Fruit fly (Drosophila melanogaster) whole organism, embryonic: ENCODE measurements around the gene Tbc1d22.

ENCODE experiments used
- Bdp1 ChIP-seq: fragments of 200-800 bp; sonication (Bioruptor generic); optimal IDR thresholded peaks from 3 replicates; lab custom pipeline; 2016; ENCODE audit warnings: missing biosample characterization, missing genetic modification characterization
- CG11695 ChIP-seq: fragments of 200-800 bp; sonication (Bioruptor generic); IDR thresholded peaks from 3 replicates; pipeline ENCODE4 v1.3.6; 2022; ENCODE audit warnings: missing biosample characterization, missing genetic modification characterization
- CG12659 ChIP-seq: fragments of 200-800 bp; sonication (Bioruptor generic); optimal IDR thresholded peaks from 3 replicates; lab custom pipeline; 2017; ENCODE audit warnings: mild to moderate bottlenecking, missing biosample characterization, missing genetic modification reagents, missing genetic modification characterization
- CG13287 ChIP-seq: fragments of 200-800 bp; sonication (Bioruptor generic); IDR thresholded peaks from 2 replicates; pipeline ENCODE4 v1.3.6; 2022; ENCODE audit warnings: missing biosample characterization, missing genetic modification characterization; ENCODE audit not compliant: partially characterized antibody
- CG14860 ChIP-seq: fragments of 200-800 bp; sonication (Bioruptor generic); IDR thresholded peaks from 3 replicates; pipeline ENCODE4 v1.3.6; 2022; ENCODE audit warnings: missing biosample characterization, missing genetic modification characterization; ENCODE audit not compliant: partially characterized antibody
- CG15479 ChIP-seq: fragments of 200-800 bp; sonication (Bioruptor generic); optimal IDR thresholded peaks from 3 replicates; lab custom pipeline; 2019; ENCODE audit warnings: missing biosample characterization, mild to moderate bottlenecking, missing genetic modification characterization, moderate library complexity
- CG1602 ChIP-seq: fragments of 200-800 bp; sonication (Bioruptor generic); optimal IDR thresholded peaks from 3 replicates; lab custom pipeline; 2016; ENCODE audit warnings: missing biosample characterization, missing genetic modification characterization
- CG17829 ChIP-seq: fragments of 200-800 bp; optimal IDR thresholded peaks from 2 replicates; lab custom pipeline; 2019; ENCODE audit warnings: missing biosample characterization, mild to moderate bottlenecking, missing genetic modification characterization, moderate library complexity
- CG2712 ChIP-seq: fragments of 200-800 bp; optimal IDR thresholded peaks from 3 replicates; lab custom pipeline; 2019; ENCODE audit warnings: missing biosample characterization, mild to moderate bottlenecking, missing genetic modification characterization, moderate library complexity
- CG32772 ChIP-seq: fragments of 200-800 bp; sonication (Bioruptor generic); IDR thresholded peaks from 2 replicates; pipeline ENCODE4 v1.3.6; 2022; ENCODE audit warnings: missing biosample characterization, missing genetic modification characterization
- CG34224 ChIP-seq: fragments of 200-800 bp; sonication (Bioruptor generic); IDR thresholded peaks from 3 replicates; pipeline ENCODE4 v1.3.6; 2022; ENCODE audit warnings: missing biosample characterization, missing genetic modification characterization; ENCODE audit not compliant: partially characterized antibody
- CG34422 ChIP-seq: fragments of 200-800 bp; sonication (Bioruptor generic); IDR thresholded peaks from 3 replicates; pipeline ENCODE4 v1.3.6; 2022; ENCODE audit warnings: missing biosample characterization, missing genetic modification characterization
- CG43689 ChIP-seq: fragments of 200-800 bp; sonication (Bioruptor generic); IDR thresholded peaks from 2 replicates; pipeline ENCODE4 v1.3.6; 2022; ENCODE audit warnings: missing biosample characterization, missing genetic modification characterization
- CG4404 ChIP-seq: fragments of 200-800 bp; sonication (Bioruptor generic); IDR thresholded peaks from 2 replicates; pipeline ENCODE4 v1.3.6; 2022; ENCODE audit warnings: missing biosample characterization, missing genetic modification characterization
- CG6175 ChIP-seq: fragments of 200-800 bp; sonication (Bioruptor generic); IDR thresholded peaks from 3 replicates; pipeline ENCODE4 v1.3.6; 2022; ENCODE audit warnings: missing biosample characterization, missing genetic modification characterization
- CG6813 ChIP-seq: fragments of 200-800 bp; sonication (Bioruptor generic); optimal IDR thresholded peaks from 2 replicates; lab custom pipeline; 2017; ENCODE audit warnings: missing biosample characterization, missing genetic modification characterization, mild to moderate bottlenecking, moderate library complexity, missing genetic modification reagents
- CG7745 ChIP-seq: fragments of 200-800 bp; sonication (Bioruptor generic); optimal IDR thresholded peaks from 2 replicates; lab custom pipeline; 2018; ENCODE audit warnings: missing biosample characterization, mild to moderate bottlenecking, missing genetic modification characterization, moderate library complexity
- CG7786 ChIP-seq: fragments of 200-800 bp; sonication (Bioruptor generic); optimal IDR thresholded peaks from 2 replicates; lab custom pipeline; 2016; ENCODE audit warnings: missing biosample characterization, missing genetic modification characterization
- CG7987 ChIP-seq: fragments of 200-800 bp; sonication (Bioruptor generic); optimal IDR thresholded peaks from 2 replicates; lab custom pipeline; 2018; ENCODE audit warnings: missing biosample characterization, mild to moderate bottlenecking, missing genetic modification characterization, moderate library complexity
- CG8478 ChIP-seq: fragments of >200 bp; optimal IDR thresholded peaks from 2 replicates; lab custom pipeline; 2018
- CG9797 ChIP-seq: fragments of 200-800 bp; sonication (Bioruptor generic); optimal IDR thresholded peaks from 3 replicates; lab custom pipeline; 2018; ENCODE audit warnings: missing biosample characterization, mild to moderate bottlenecking, missing genetic modification characterization
- Dip3 ChIP-seq: fragments of 200-800 bp; sonication (Bioruptor generic); optimal IDR thresholded peaks from 3 replicates; lab custom pipeline; 2016; ENCODE audit warnings: missing biosample characterization, missing genetic modification characterization
- Drgx ChIP-seq: fragments of 200-800 bp; sonication (Bioruptor generic); IDR thresholded peaks from 2 replicates; pipeline ENCODE4 v1.3.6; 2022; ENCODE audit warnings: missing biosample characterization, missing genetic modification characterization
- HmgD ChIP-seq: fragments of 200-800 bp; sonication (Bioruptor generic); optimal IDR thresholded peaks from 3 replicates; lab custom pipeline; 2016; ENCODE audit warnings: missing biosample characterization, missing genetic modification characterization
- Max ChIP-seq: fragments of 200-800 bp; sonication (Bioruptor generic); optimal IDR thresholded peaks from 2 replicates; lab custom pipeline; 2016; ENCODE audit warnings: missing biosample characterization, mild to moderate bottlenecking, missing genetic modification characterization
- Oaz ChIP-seq: fragments of 200-800 bp; sonication (Bioruptor generic); IDR thresholded peaks from 2 replicates; pipeline ENCODE4 v1.3.6; 2022; ENCODE audit warnings: missing biosample characterization, missing genetic modification characterization
- Rfx ChIP-seq: fragments of 200-800 bp; sonication (Bioruptor generic); IDR thresholded peaks from 2 replicates; pipeline ENCODE4 v1.3.6; 2022; ENCODE audit warnings: missing biosample characterization, missing genetic modification characterization
- Usf ChIP-seq: fragments of 200-800 bp; sonication (Bioruptor generic); optimal IDR thresholded peaks from 2 replicates; lab custom pipeline; 2017; ENCODE audit warnings: missing genotype, missing biosample characterization, missing genetic modification characterization
- ase ChIP-seq: fragments of 200-800 bp; sonication (Bioruptor generic); IDR thresholded peaks from 3 replicates; pipeline ENCODE4 v1.3.6; 2022; ENCODE audit warnings: missing biosample characterization, missing genetic modification characterization
- bab2 ChIP-seq: fragments of 200-800 bp; sonication (Bioruptor generic); optimal IDR thresholded peaks from 2 replicates; lab custom pipeline; 2016; ENCODE audit warnings: missing biosample characterization, missing genetic modification characterization
- bsh ChIP-seq, 2 experiments: fragments of 200-800 bp; sonication (Bioruptor generic); optimal IDR thresholded peaks; 2 replicates each; lab custom pipeline; 2017 to 2018; ENCODE audit warnings: mild to moderate bottlenecking in 2 of 2, missing biosample characterization in 2 of 2, missing genetic modification characterization in 2 of 2, moderate library complexity in 1 of 2
- cato ChIP-seq: fragments of 200-800 bp; sonication (Bioruptor generic); optimal IDR thresholded peaks from 2 replicates; lab custom pipeline; 2016; ENCODE audit warnings: missing biosample characterization, missing genetic modification characterization, borderline replicate concordance
- chinmo ChIP-seq: fragments of 200-800 bp; sonication (Bioruptor generic); IDR thresholded peaks from 4 replicates; pipeline ENCODE4 v1.3.6; 2022; ENCODE audit warnings: missing biosample characterization, missing genetic modification characterization; ENCODE audit not compliant: partially characterized antibody
- cwo ChIP-seq: fragments of 200-800 bp; sonication (Bioruptor generic); optimal IDR thresholded peaks from 3 replicates; lab custom pipeline; 2017; ENCODE audit warnings: missing biosample characterization, missing genetic modification characterization, mild to moderate bottlenecking, moderate library complexity, missing genetic modification reagents
- h ChIP-seq: fragments of >200 bp; optimal IDR thresholded peaks from 2 replicates; lab custom pipeline; 2017
- ham ChIP-seq: fragments of 200-800 bp; sonication (Bioruptor generic); IDR thresholded peaks from 2 replicates; pipeline ENCODE4 v1.3.6; 2022; ENCODE audit warnings: missing biosample characterization, missing genetic modification characterization
- hkb ChIP-seq, 2 experiments: fragments of 200-800 bp in 1 of 2; fragments of >200 bp in 1 of 2; sonication (Bioruptor generic) in 1 of 2; IDR thresholded peaks in 1 of 2; optimal IDR thresholded peaks in 1 of 2; 2 replicates each; pipeline versions ENCODE4 v1.3.6 to Lab custom; 2017 to 2022; ENCODE audit warnings: missing biosample characterization in 1 of 2, missing genetic modification characterization in 1 of 2
- insv ChIP-seq, 2 experiments: fragments of 200-800 bp; sonication (Bioruptor generic); optimal IDR thresholded peaks; 3 replicates each; lab custom pipeline; 2016 to 2018; ENCODE audit warnings: missing biosample characterization in 2 of 2, missing genetic modification characterization in 2 of 2
- inv ChIP-seq: fragments of 200-800 bp; sonication (Bioruptor generic); IDR thresholded peaks from 2 replicates; pipeline ENCODE4 v1.3.6; 2022; ENCODE audit warnings: missing biosample characterization, missing genetic modification characterization; ENCODE audit not compliant: partially characterized antibody
- jing ChIP-seq: fragments of 200-800 bp; sonication (Bioruptor generic); optimal IDR thresholded peaks from 2 replicates; lab custom pipeline; 2018; ENCODE audit warnings: missing biosample characterization, mild to moderate bottlenecking, missing genetic modification characterization
- lov ChIP-seq, 2 experiments: fragments of 200-800 bp in 1 of 2; fragments of >200 bp in 1 of 2; sonication (Bioruptor generic) in 1 of 2; IDR thresholded peaks in 1 of 2; optimal IDR thresholded peaks in 1 of 2; 2 replicates in 1 of 2; 3 replicates in 1 of 2; pipeline versions ENCODE4 v1.3.6 to Lab custom; 2017 to 2022; ENCODE audit warnings: missing biosample characterization in 1 of 2, missing genetic modification characterization in 1 of 2
- mam ChIP-seq: fragments of 200-800 bp; sonication (Bioruptor generic); optimal IDR thresholded peaks from 3 replicates; lab custom pipeline; 2016; ENCODE audit warnings: missing biosample characterization, missing genetic modification characterization
- row ChIP-seq: fragments of 200-800 bp; sonication (Bioruptor generic); IDR thresholded peaks from 3 replicates; pipeline ENCODE4 v1.3.6; 2022; ENCODE audit warnings: missing biosample characterization, missing genetic modification characterization
- run ChIP-seq: fragments of 200-800 bp; sonication (Bioruptor generic); optimal IDR thresholded peaks from 3 replicates; lab custom pipeline; 2018; ENCODE audit warnings: missing biosample characterization, mild to moderate bottlenecking, missing genetic modification characterization
- seq ChIP-seq: fragments of 200-800 bp; sonication (Bioruptor generic); IDR thresholded peaks from 2 replicates; pipeline ENCODE4 v1.3.6; 2022; ENCODE audit warnings: missing biosample characterization, missing genetic modification characterization
- shn ChIP-seq: fragments of 200-800 bp; sonication (Bioruptor generic); optimal IDR thresholded peaks from 3 replicates; lab custom pipeline; 2016; ENCODE audit warnings: missing biosample characterization, missing genetic modification characterization
- slp2 ChIP-seq: fragments of 200-800 bp; sonication (Bioruptor generic); optimal IDR thresholded peaks from 2 replicates; lab custom pipeline; 2016; ENCODE audit warnings: missing biosample characterization, missing genetic modification characterization
- tap ChIP-seq: fragments of 200-800 bp; optimal IDR thresholded peaks from 3 replicates; lab custom pipeline; 2019; ENCODE audit warnings: missing biosample characterization, mild to moderate bottlenecking, missing genetic modification characterization, moderate library complexity
- zfh1 ChIP-seq: fragments of 200-800 bp; sonication (Bioruptor generic); IDR thresholded peaks from 3 replicates; pipeline ENCODE4 v1.3.6; 2022; ENCODE audit warnings: missing biosample characterization, missing genetic modification characterization

The Tbc1d22 gene

dm6 chr3R:21138220-21138754 lies 36.3 kb downstream of the Tbc1d22 start, which contains the start of gene meigo (continued):
- TF ChIP-seq lov (optimal IDR thresholded peaks at IDR 0.05; lab: Kevin White, UChicago) = no peak
- no peak for TF ChIP-seq lov (GFP tag; IDR thresholded peaks at IDR 0.05; lab: Robert Waterston, UW)
- TF ChIP-seq row = peak; percentile 95
- TF ChIP-seq h (lab: Kevin White, UChicago) = no peak
- peak; percentile 51 for TF ChIP-seq cato (GFP tag; lab: Kevin White, UChicago)
- TF ChIP-seq mam = peak; percentile 67
- no peak for TF ChIP-seq HmgD
- TF ChIP-seq Usf (GFP tag; lab: Kevin White, UChicago) = peak; percentile 36
- no peak; the same call in 1 of the 2 replicates for TF ChIP-seq Drgx (GFP tag; lab: Robert Waterston, UW)
- TF ChIP-seq run (tag; lab: Kevin White, UChicago) = no peak
- peak in 1 of 2 experiments; percentile 54 for TF ChIP-seq insv (GFP tag; optimal IDR thresholded peaks at IDR 0.05; lab: Kevin White, UChicago)
- TF ChIP-seq ase (GFP tag; lab: Robert Waterston, UW) = no peak
- TF ChIP-seq hkb (optimal IDR thresholded peaks at IDR 0.05; lab: Kevin White, UChicago) = peak; percentile 90
- peak; percentile 62 for TF ChIP-seq hkb (GFP tag; IDR thresholded peaks at IDR 0.05; lab: Robert Waterston, UW)
- no peak for TF ChIP-seq Bdp1
- no peak for TF ChIP-seq CG8478 (lab: Kevin White, UChicago)
- no peak; the same call in 2 of the 3 replicates for TF ChIP-seq CG34422 (GFP tag; lab: Robert Waterston, UW)
- no peak; the same call in 1 of the 2 replicates for TF ChIP-seq CG32772 (GFP tag; lab: Robert Waterston, UW)
- TF ChIP-seq chinmo (GFP tag; lab: Robert Waterston, UW) = 0 out of 4 replicates have a peak, but pooled peaks have one; percentile 21
- TF ChIP-seq CG6813 (GFP tag; lab: Kevin White, UChicago) = no peak
- TF ChIP-seq CG11695 (GFP tag; lab: Robert Waterston, UW) = no peak
- peak; percentile 87 for TF ChIP-seq CG12659 (GFP tag; lab: Kevin White, UChicago)
- peak; percentile 14 for TF ChIP-seq cwo (GFP tag; lab: Kevin White, UChicago)
- TF ChIP-seq Dip3 (GFP tag; lab: Kevin White, UChicago) = peak; percentile 63
- TF ChIP-seq CG34224 = no peak
- no peak for TF ChIP-seq CG7745 (tag; lab: Kevin White, UChicago)
- TF ChIP-seq CG7987 (GFP tag; lab: Kevin White, UChicago) = peak; percentile 32
- TF ChIP-seq zfh1 (GFP tag; lab: Robert Waterston, UW) = peak; percentile 58; the same call in 1 of the 3 replicates
- peak; percentile 91 for TF ChIP-seq CG9797 (GFP tag; lab: Kevin White, UChicago)
- TF ChIP-seq tap (tag; lab: Kevin White, UChicago) = no peak
- TF ChIP-seq inv (GFP tag; lab: Robert Waterston, UW) = no peak
- no peak for TF ChIP-seq CG15479 (GFP tag; lab: Kevin White, UChicago)
- peak; percentile 6 for TF ChIP-seq shn (GFP tag; lab: Kevin White, UChicago)
- TF ChIP-seq CG2712 (tag; lab: Kevin White, UChicago) = peak; percentile 83
- TF ChIP-seq bsh (GFP tag; optimal IDR thresholded peaks at IDR 0.05; lab: Kevin White, UChicago) = peak in 1 of 2 experiments; percentile 67
- TF ChIP-seq CG17829 (tag; lab: Kevin White, UChicago) = peak; percentile 85
- TF ChIP-seq Max (GFP tag; lab: Kevin White, UChicago) = peak; percentile 70
- peak; percentile 35 for TF ChIP-seq CG1602 (GFP tag; lab: Kevin White, UChicago)
- TF ChIP-seq CG4404 (GFP tag; lab: Robert Waterston, UW) = peak; percentile 41; the same call in 1 of the 2 replicates
- TF ChIP-seq CG43689 (GFP tag; lab: Robert Waterston, UW) = no peak
- TF ChIP-seq Oaz (GFP tag; lab: Robert Waterston, UW) = no peak
- TF ChIP-seq slp2 (GFP tag; lab: Kevin White, UChicago) = peak; percentile 3
- TF ChIP-seq CG14860 (GFP tag; lab: Robert Waterston, UW) = no peak
- TF ChIP-seq CG13287 = 0 out of 2 replicates have a peak, but pooled peaks have one; percentile 36
- no peak for TF ChIP-seq ham
- peak; percentile 33 for TF ChIP-seq bab2
- TF ChIP-seq seq (GFP tag; lab: Robert Waterston, UW) = no peak
- TF ChIP-seq jing (GFP tag; lab: Kevin White, UChicago) = no peak
- TF ChIP-seq CG6175 (GFP tag; lab: Robert Waterston, UW) = no peak
- TF ChIP-seq Rfx = peak; percentile 81
- TF ChIP-seq CG7786 (GFP tag; lab: Kevin White, UChicago) = peak; percentile 46
